Fruit fly (Drosophila melanogaster) whole organism: ENCODE data around the gene bowl.

Experiments
- EcR ChIP-seq, 2 experiments: fragments of >200 bp; optimal IDR thresholded peaks; 2 replicates each; lab custom pipeline; 2017; ENCODE audit warnings: missing biosample characterization in 2 of 2, missing genetic modification characterization in 2 of 2, missing genetic modification reagents in 2 of 2
- pan ChIP-seq: fragments of >200 bp; optimal IDR thresholded peaks from 2 replicates; lab custom pipeline; 2017

DNA sequence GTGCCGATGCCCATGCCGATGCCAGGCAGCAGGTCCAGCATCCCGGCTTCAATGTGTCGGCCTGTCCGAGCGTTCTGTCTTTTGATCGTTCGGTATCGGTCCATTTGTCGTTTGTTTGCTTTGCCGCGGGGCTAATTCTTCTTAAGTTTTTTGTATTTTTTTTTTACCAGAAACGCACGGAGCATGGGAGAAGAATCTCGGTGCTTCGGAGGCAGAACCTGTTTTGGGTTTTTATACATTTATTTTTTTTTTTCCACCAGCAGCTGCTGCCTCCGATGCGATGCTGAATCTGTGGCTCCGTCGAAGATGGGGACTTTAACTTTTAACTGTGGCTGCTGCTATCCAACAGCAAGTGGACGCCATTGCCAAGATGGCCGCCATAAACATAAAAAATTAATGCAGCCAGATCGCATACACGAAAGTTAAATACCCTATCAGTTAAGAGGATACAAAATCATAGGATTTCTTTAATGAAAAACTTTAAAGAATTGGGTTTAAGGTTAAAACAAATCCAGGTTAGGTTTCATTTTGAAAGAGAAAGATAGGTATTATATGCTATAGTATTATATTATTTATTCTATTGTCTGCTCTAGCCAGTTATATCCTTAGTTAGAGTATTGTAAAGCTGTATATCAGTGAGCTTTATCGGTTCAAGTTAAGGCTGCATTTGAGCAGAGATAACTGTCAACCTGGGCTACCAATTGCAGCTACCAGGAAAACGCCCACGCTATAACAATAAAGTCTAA lies 9.8 kb downstream of the bowl start:
- TF ChIP-seq pan (no peak), EcR (GFP tag; optimal IDR thresholded peaks at IDR 0.05; lab: Kevin White, UChicago) (no peak)
